Worm (Caenorhabditis elegans) whole organism, L1 larva: ENCODE results near the gene srbc-11.
"Not testable (repeated sequence)": the region's sequence is repeated elsewhere in the genome, so short reads cannot be mapped to it uniquely, and the experiment has no call there.

Source experiments
- blmp-1 ChIP-seq: fragments of 150-350 bp; optimal IDR thresholded peaks from 2 replicates; lab custom pipeline; 2014; ENCODE audit warnings: missing biosample characterization, missing genetic modification characterization
- ceh-63 ChIP-seq: fragments of 200-800 bp; sonication (Bioruptor generic); optimal IDR thresholded peaks from 2 replicates; lab custom pipeline; 2018; ENCODE audit warnings: mild to moderate bottlenecking, missing genetic modification characterization, missing compliant biosample characterization
- ceh-8 ChIP-seq: fragments of 200-800 bp; sonication (Bioruptor generic); optimal IDR thresholded peaks from 2 replicates; lab custom pipeline; 2018; ENCODE audit warnings: mild to moderate bottlenecking, missing genetic modification characterization, moderate library complexity, missing compliant biosample characterization
- ces-1 ChIP-seq: fragments of 150-350 bp; optimal IDR thresholded peaks from 2 replicates; lab custom pipeline; 2014; ENCODE audit warnings: missing biosample characterization, missing genetic modification reagents, missing genetic modification characterization
- dsc-1 ChIP-seq: sonication (generic microtip); optimal IDR thresholded peaks from 2 replicates; lab custom pipeline; 2016; ENCODE audit warnings: mild to moderate bottlenecking, missing genetic modification characterization, missing compliant biosample characterization
- egl-13 ChIP-seq: sonication (generic microtip); optimal IDR thresholded peaks from 2 replicates; lab custom pipeline; 2016; ENCODE audit warnings: missing genotype, missing genetic modification reagents, missing genetic modification characterization, missing compliant biosample characterization
- elt-2 ChIP-seq: sonication (generic microtip); optimal IDR thresholded peaks from 2 replicates; lab custom pipeline; 2016; ENCODE audit warnings: missing genetic modification characterization, mild to moderate bottlenecking, inconsistent platforms, missing compliant biosample characterization, missing genetic modification reagents
- elt-3 ChIP-seq, 6 experiments: fragments of 150-350 bp in 1 of 6; sonication (generic microtip); optimal IDR thresholded peaks; 2 replicates each; lab custom pipeline; 2017 to 2018; ENCODE audit warnings: missing biosample characterization in 6 of 6, missing genetic modification characterization in 6 of 6, inconsistent platforms in 1 of 6
- fkh-4 ChIP-seq: sonication (generic microtip); optimal IDR thresholded peaks from 2 replicates; lab custom pipeline; 2016; ENCODE audit warnings: missing compliant biosample characterization, missing genetic modification characterization, borderline replicate concordance
- fkh-8 ChIP-seq: sonication (generic microtip); optimal IDR thresholded peaks from 2 replicates; lab custom pipeline; 2016; ENCODE audit warnings: mild to moderate bottlenecking, missing genetic modification characterization, missing compliant biosample characterization
- fos-1 ChIP-seq: fragments of 150-350 bp; optimal IDR thresholded peaks from 2 replicates; lab custom pipeline; 2014; ENCODE audit warnings: missing biosample characterization, missing genetic modification characterization
- jun-1 ChIP-seq: fragments of 150-350 bp; optimal IDR thresholded peaks from 2 replicates; lab custom pipeline; 2014; ENCODE audit warnings: missing biosample characterization, missing genetic modification reagents, missing genetic modification characterization
- lin-13 ChIP-seq: fragments of 150-350 bp; optimal IDR thresholded peaks from 2 replicates; lab custom pipeline; 2014; ENCODE audit warnings: missing biosample characterization, missing genetic modification reagents, missing genetic modification characterization
- lin-14 ChIP-seq: fragments of 200-800 bp; sonication (Bioruptor generic); optimal IDR thresholded peaks from 2 replicates; lab custom pipeline; 2018; ENCODE audit warnings: mild to moderate bottlenecking, missing genetic modification characterization, moderate library complexity, missing compliant biosample characterization
- mab-9 ChIP-seq: fragments of 200-800 bp; sonication (Bioruptor generic); IDR thresholded peaks from 2 replicates; pipeline ENCODE4 v1.3.6; 2022; ENCODE audit warnings: missing genetic modification reagents, missing genetic modification characterization, missing compliant biosample characterization
- mef-2 ChIP-seq: fragments of 150-350 bp; optimal IDR thresholded peaks from 2 replicates; lab custom pipeline; 2014; ENCODE audit warnings: missing biosample characterization, missing genetic modification characterization
- mep-1 ChIP-seq: fragments of 150-350 bp; optimal IDR thresholded peaks from 2 replicates; lab custom pipeline; 2014; ENCODE audit warnings: missing biosample characterization, missing genetic modification characterization
- nhr-19 ChIP-seq: fragments of 200-800 bp; sonication (Bioruptor generic); conservative IDR thresholded peaks from 2 replicates; pipeline ENCODE4 v1.3.6; 2022; ENCODE audit warnings: missing genetic modification characterization, missing compliant biosample characterization
- nhr-20 ChIP-seq: sonication (generic microtip); optimal IDR thresholded peaks from 2 replicates; lab custom pipeline; 2016; ENCODE audit warnings: mild to moderate bottlenecking, missing genetic modification characterization, missing compliant biosample characterization
- nhr-237 ChIP-seq: fragments of 150-350 bp; optimal IDR thresholded peaks from 2 replicates; lab custom pipeline; 2014; ENCODE audit warnings: missing biosample characterization, missing genetic modification characterization
- nhr-71 ChIP-seq: sonication (generic microtip); optimal IDR thresholded peaks from 2 replicates; lab custom pipeline; 2016; ENCODE audit warnings: mild to moderate bottlenecking, missing genetic modification characterization, moderate library complexity, missing compliant biosample characterization
- nhr-90 ChIP-seq: sonication (generic microtip); optimal IDR thresholded peaks from 2 replicates; lab custom pipeline; 2016; ENCODE audit warnings: mild to moderate bottlenecking, missing genetic modification characterization, missing compliant biosample characterization; ENCODE audit not compliant: poor library complexity
- pax-3 ChIP-seq: fragments of 200-800 bp; sonication (Bioruptor generic); optimal IDR thresholded peaks from 2 replicates; lab custom pipeline; 2018; ENCODE audit warnings: mild to moderate bottlenecking, missing genetic modification characterization, moderate library complexity, missing compliant biosample characterization
- skn-1 ChIP-seq: fragments of 150-350 bp; optimal IDR thresholded peaks from 2 replicates; lab custom pipeline; 2014; ENCODE audit warnings: missing biosample characterization, missing genetic modification characterization
- sptf-1 ChIP-seq: fragments of 150-350 bp; optimal IDR thresholded peaks from 2 replicates; lab custom pipeline; 2014; ENCODE audit warnings: missing biosample characterization, missing genetic modification characterization
- unc-98 ChIP-seq: fragments of 200-800 bp; sonication (Bioruptor generic); IDR thresholded peaks from 2 replicates; pipeline ENCODE4 v1.3.6; 2022; ENCODE audit warnings: missing genetic modification characterization, missing compliant biosample characterization
- xbp-1 ChIP-seq: sonication (generic microtip); optimal IDR thresholded peaks from 2 replicates; lab custom pipeline; 2016; ENCODE audit warnings: missing genetic modification characterization, missing compliant biosample characterization
- zag-1 ChIP-seq: fragments of 150-350 bp; optimal IDR thresholded peaks from 2 replicates; lab custom pipeline; 2014; ENCODE audit warnings: missing biosample characterization, missing genetic modification characterization
- ztf-11 ChIP-seq, 2 experiments: sonication (generic microtip); optimal IDR thresholded peaks; 2 replicates each; lab custom pipeline; 2016 to 2017; ENCODE audit warnings: missing genetic modification characterization in 2 of 2, missing biosample characterization in 1 of 2, missing compliant biosample characterization in 1 of 2
- ztf-4 ChIP-seq: fragments of 150-350 bp; optimal IDR thresholded peaks from 2 replicates; lab custom pipeline; 2014; ENCODE audit warnings: missing biosample characterization, missing genetic modification characterization

srbc-11 gene

DNA sequence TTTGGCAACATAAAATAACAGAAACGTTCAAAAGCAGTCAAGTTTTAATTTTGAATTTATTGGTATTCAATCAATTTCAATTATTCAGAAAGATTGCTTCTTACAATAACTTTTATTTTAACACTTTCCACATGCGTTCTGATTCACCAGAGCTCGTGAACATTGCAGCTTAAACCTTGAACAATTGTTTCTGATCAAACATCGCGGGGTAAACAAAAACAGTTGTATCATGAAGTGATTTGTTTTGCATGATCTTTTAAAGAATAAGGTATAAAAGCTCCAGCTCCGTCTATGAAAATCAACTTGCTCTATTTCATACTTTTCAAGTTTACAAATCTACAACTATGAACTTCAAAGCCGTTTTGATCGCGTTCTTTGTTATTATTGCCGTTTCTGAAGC is 28.3 kb upstream of the srbc-11 start, which contains the start of gene C54F6.6:
Gene C54F6.6, plus strand, starts transcription at position 301 of the 400 bp plus-strand sequence.
- TF ChIP-seq blmp-1 (tag; lab: Kevin White, UChicago) (no peak), skn-1 (tag; lab: Kevin White, UChicago) (no peak), unc-98 (GFP tag; lab: Robert Waterston, UW) (no peak), lin-13 (no peak), lin-14 (GFP tag; lab: Kevin White, UChicago) (no peak), dsc-1 (no peak), ceh-63 (no peak), xbp-1 (tag; lab: Kevin White, UChicago) (no peak), sptf-1 (tag; lab: Kevin White, UChicago) (no peak), ces-1 (GFP tag; lab: Kevin White, UChicago) (no peak), ztf-11 (tag; optimal IDR thresholded peaks at IDR 0.05; lab: Kevin White, UChicago) (no peak), nhr-237 (tag; lab: Kevin White, UChicago) (no peak), jun-1 (tag; lab: Kevin White, UChicago) (no peak), fkh-4 (tag; lab: Kevin White, UChicago) (no peak), mab-9 (GFP tag; lab: Robert Waterston, UW) (no peak), elt-3 (tag; optimal IDR thresholded peaks at IDR 0.05; lab: Kevin White, UChicago) (no peak), mef-2 (tag; lab: Kevin White, UChicago) (no peak), nhr-19 (GFP tag; lab: Robert Waterston, UW) (no peak)

DNA sequence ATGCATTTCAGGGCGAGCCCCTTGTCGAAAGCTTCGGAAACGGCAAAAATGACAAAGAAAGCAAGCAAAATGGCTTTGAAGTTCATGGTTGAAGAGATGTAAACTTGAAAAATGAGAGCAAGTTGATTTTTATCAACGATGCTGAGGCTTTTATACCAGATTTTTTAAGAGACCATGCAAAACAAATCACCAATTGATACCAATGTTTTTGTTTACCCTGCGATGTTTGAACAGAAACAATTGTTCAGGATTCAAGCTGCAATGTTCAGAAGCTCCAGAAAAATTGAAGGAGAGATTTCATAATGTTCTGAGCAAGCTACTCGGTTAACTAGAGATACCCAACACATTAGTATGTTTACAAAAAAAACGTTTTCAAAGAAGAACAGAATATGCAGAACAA is 27.2 kb upstream of the srbc-11 start, which contains the start of gene C54F6.15:
Gene C54F6.15, minus strand, starts transcription at position 101 of the 400 bp plus-strand sequence.
- TF ChIP-seq fkh-4 (tag; lab: Kevin White, UChicago): no peak

DNA sequence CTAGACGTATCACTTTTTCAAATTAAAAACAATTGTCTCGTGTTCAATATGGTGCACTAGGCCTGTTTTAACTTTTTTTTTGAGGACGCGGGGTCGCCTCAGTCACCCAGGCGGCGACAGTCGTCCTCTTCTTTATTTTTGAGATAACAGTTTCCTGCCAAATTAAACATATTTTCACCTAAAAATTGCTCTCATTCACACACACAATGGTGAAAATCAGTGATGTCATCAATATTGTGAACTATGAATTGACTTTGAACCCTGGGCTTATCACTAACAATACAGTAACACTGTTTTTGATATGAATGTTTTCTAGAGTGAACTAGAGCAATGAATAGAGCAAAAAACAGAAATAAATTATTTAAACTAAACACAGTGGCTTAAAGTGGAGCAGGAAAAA is 26.2 kb upstream of the srbc-11 start:
- TF ChIP-seq elt-2: peak; percentile 75
- TF ChIP-seq pax-3 (tag; lab: Kevin White, UChicago): no peak

DNA sequence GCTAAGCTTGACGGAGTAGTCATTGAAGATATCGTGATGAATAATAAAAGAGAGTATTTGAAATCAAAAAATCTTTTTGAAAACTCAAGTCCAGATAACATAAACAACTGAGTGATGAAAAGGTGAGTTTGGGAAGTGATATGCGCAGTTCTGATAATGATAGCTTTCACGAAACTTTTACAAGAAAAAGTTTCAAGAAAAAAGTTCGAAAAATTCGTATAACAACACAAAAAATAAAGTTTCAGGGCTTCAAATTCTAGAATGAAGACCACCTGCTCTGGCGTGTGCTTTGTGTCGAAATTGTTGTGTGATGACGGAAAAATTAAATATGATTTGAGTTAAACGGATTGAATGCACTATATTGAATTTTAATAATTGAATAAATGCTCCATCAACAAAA is 25.0 kb upstream of the srbc-11 start, which contains the start of gene srb-19:
Gene srb-19, minus strand, starts transcription at position 101 of the 400 bp plus-strand sequence.
- peak; percentile 1 for TF ChIP-seq fkh-8
- no peak for TF ChIP-seq nhr-90 (tag; lab: Kevin White, UChicago)
- no peak for TF ChIP-seq egl-13 (tag; lab: Kevin White, UChicago)
- TF ChIP-seq ceh-8 (GFP tag; lab: Kevin White, UChicago): no peak
- TF ChIP-seq mep-1: no peak
- peak; percentile 26 for TF ChIP-seq nhr-71 (tag; lab: Kevin White, UChicago)
- no peak for TF ChIP-seq elt-3 (tag; optimal IDR thresholded peaks at IDR 0.05; lab: Kevin White, UChicago)
- no peak for TF ChIP-seq fos-1 (tag; lab: Kevin White, UChicago)
- TF ChIP-seq ztf-4: no peak

DNA sequence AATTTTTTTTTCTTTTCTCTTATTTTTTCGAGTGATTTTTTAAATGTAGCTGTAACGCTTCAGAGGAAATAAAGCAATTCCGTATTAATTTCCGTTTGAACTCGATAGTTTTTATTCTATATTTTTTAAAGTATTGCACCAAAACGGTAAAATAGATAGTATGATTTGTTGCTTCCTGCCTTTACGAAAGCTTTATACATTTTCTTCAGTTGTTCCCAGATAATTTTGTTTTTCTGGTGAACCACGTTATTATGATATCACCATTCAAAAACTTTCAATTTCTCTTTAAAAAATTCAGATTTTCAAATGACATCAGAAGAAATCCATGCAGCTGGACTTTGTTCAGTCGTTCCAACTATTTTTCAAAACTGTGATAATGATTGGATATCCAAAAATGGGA is 19.9 kb upstream of the srbc-11 start, which contains the start of gene srb-18:
Gene srb-18, plus strand, starts transcription at position 301 of the 400 bp plus-strand sequence.
- TF ChIP-seq mep-1: no peak

DNA sequence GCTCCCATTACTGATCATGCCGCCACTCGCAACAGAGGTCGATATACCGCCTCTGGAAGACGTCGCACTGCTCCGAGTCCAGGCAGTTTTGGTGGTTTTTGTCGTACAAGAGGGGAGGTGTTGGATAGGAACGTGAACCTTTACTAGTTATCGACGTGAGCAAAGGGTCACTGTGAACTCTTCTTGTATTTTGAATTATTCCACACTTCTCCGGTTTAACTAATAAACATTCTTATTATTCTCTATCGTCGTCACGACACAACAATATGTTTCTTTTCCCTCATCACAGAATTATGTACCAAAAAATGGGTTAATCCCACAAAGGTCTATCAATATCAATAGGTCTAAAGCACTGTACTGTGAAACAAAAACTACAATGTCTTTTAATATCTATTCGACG is 16.4 kb upstream of the srbc-11 start, which contains the start of gene nhr-171:
Gene nhr-171, plus strand, starts transcription at position 301 of the 400 bp plus-strand sequence.
- TF ChIP-seq zag-1 (tag; lab: Kevin White, UChicago); nhr-20 (tag; lab: Kevin White, UChicago); lin-13: not testable (repeated sequence)
